Worm (Caenorhabditis elegans) whole organism, early embryonic: Measurements from ENCODE around the gene cyb-1.
"Not testable (repeated sequence)": the region's sequence is repeated elsewhere in the genome, so short reads cannot be mapped to it uniquely, and the experiment has no call there.

ENCODE experiments used
- B0310.2 ChIP-seq: sonication (generic microtip); optimal IDR thresholded peaks from 2 replicates; lab custom pipeline; 2016; ENCODE audit warnings: mild to moderate bottlenecking, missing genetic modification characterization, missing compliant biosample characterization
- F13C5.2 ChIP-seq: sonication (generic microtip); optimal IDR thresholded peaks from 2 replicates; lab custom pipeline; 2017; ENCODE audit warnings: mild to moderate bottlenecking, missing genetic modification characterization, inconsistent platforms, missing compliant biosample characterization
- aly-1 ChIP-seq: sonication (generic microtip); optimal IDR thresholded peaks from 2 replicates; lab custom pipeline; 2016; ENCODE audit warnings: missing genetic modification characterization, missing compliant biosample characterization
- ama-1 ChIP-seq: fragments of 150-350 bp; optimal IDR thresholded peaks from 2 replicates; lab custom pipeline; 2014
- ceh-13 ChIP-seq: fragments of 200-800 bp; sonication (Bioruptor generic); optimal IDR thresholded peaks from 2 replicates; lab custom pipeline; 2018; ENCODE audit warnings: mild to moderate bottlenecking, missing genetic modification characterization, missing compliant biosample characterization
- ceh-36 ChIP-seq: sonication (generic microtip); optimal IDR thresholded peaks from 2 replicates; lab custom pipeline; 2016; ENCODE audit warnings: missing genetic modification characterization, inconsistent platforms, missing compliant biosample characterization
- ets-7 ChIP-seq: sonication (generic microtip); optimal IDR thresholded peaks from 2 replicates; lab custom pipeline; 2016; ENCODE audit warnings: missing genotype, missing genetic modification characterization, missing compliant biosample characterization
- flt-1 ChIP-seq: fragments of 200-800 bp; sonication (Bioruptor generic); IDR thresholded peaks from 2 replicates; pipeline ENCODE4 v1.3.6; 2022; ENCODE audit warnings: missing genetic modification characterization, missing compliant biosample characterization
- hmbx-1 ChIP-seq: sonication (generic microtip); optimal IDR thresholded peaks from 2 replicates; lab custom pipeline; 2016; ENCODE audit warnings: mild to moderate bottlenecking, missing genetic modification characterization, missing compliant biosample characterization
- hmg-4 ChIP-seq: fragments of 200-800 bp; sonication (Bioruptor generic); optimal IDR thresholded peaks from 2 replicates; lab custom pipeline; 2018; ENCODE audit warnings: mild to moderate bottlenecking, missing genetic modification characterization, missing compliant biosample characterization
- hnd-1 ChIP-seq: sonication (generic microtip); optimal IDR thresholded peaks from 2 replicates; lab custom pipeline; 2016; ENCODE audit warnings: missing genetic modification characterization, missing compliant biosample characterization
- pes-1 ChIP-seq: fragments of 200-800 bp; sonication (Bioruptor generic); IDR thresholded peaks from 2 replicates; pipeline ENCODE4 v1.3.6; 2022; ENCODE audit warnings: missing genetic modification reagents, missing genetic modification characterization, missing compliant biosample characterization
- scrt-1 ChIP-seq: fragments of 200-800 bp; sonication (Bioruptor generic); IDR thresholded peaks from 2 replicates; pipeline ENCODE4 v1.3.6; 2022; ENCODE audit warnings: missing genetic modification characterization, missing compliant biosample characterization
- sea-1 ChIP-seq: fragments of 200-800 bp; sonication (Bioruptor generic); conservative IDR thresholded peaks from 2 replicates; pipeline ENCODE4 v1.3.6; 2022; ENCODE audit warnings: missing genetic modification characterization, missing compliant biosample characterization
- tbx-11 ChIP-seq: fragments of 200-800 bp; sonication (Bioruptor generic); IDR thresholded peaks from 2 replicates; pipeline ENCODE4 v1.3.6; 2022; ENCODE audit warnings: missing genetic modification characterization, missing compliant biosample characterization
- tbx-37 ChIP-seq: fragments of 200-800 bp; sonication (Bioruptor generic); conservative IDR thresholded peaks from 2 replicates; pipeline ENCODE4 v1.3.6; 2022; ENCODE audit warnings: missing genetic modification reagents, missing genetic modification characterization, missing compliant biosample characterization
- tra-4 ChIP-seq: sonication (generic microtip); optimal IDR thresholded peaks from 2 replicates; lab custom pipeline; 2017; ENCODE audit warnings: missing genetic modification characterization, missing compliant biosample characterization

cyb-1 gene

ce11 chrIV:10744475-10744874 lies 9.5 kb downstream of the cyb-1 start, which contains the start of gene T25B9.3:
Gene T25B9.3, plus strand, starts transcription at chrIV:10744775.
- no peak for TF ChIP-seq tbx-37 (GFP tag; lab: Robert Waterston, UW)
- TF ChIP-seq pes-1 (GFP tag; lab: Robert Waterston, UW): no peak
- no peak for TF ChIP-seq flt-1 (GFP tag; lab: Robert Waterston, UW)
- TF ChIP-seq hmg-4 (GFP tag; lab: Kevin White, UChicago): no peak
- no peak for TF ChIP-seq tbx-11
- TF ChIP-seq B0310.2: no peak
- TF ChIP-seq tra-4 (tag; lab: Kevin White, UChicago): no peak
- TF ChIP-seq hmbx-1: no peak
- TF ChIP-seq ets-7 (tag; lab: Kevin White, UChicago): no peak
- TF ChIP-seq aly-1 (tag; lab: Kevin White, UChicago): no peak
- no peak for TF ChIP-seq ceh-13 (GFP tag; lab: Kevin White, UChicago)
- no peak for TF ChIP-seq scrt-1 (GFP tag; lab: Robert Waterston, UW)
- TF ChIP-seq ceh-36 (tag; lab: Kevin White, UChicago): no peak
- TF ChIP-seq sea-1 (GFP tag; lab: Robert Waterston, UW): no peak
- TF ChIP-seq hnd-1: no peak
- no peak for TF ChIP-seq F13C5.2
- no peak for TF ChIP-seq ama-1

- no peak for TF ChIP-seq hmg-4 (GFP tag; lab: Kevin White, UChicago)
- TF ChIP-seq tbx-37 (GFP tag; lab: Robert Waterston, UW): no peak
- TF ChIP-seq ceh-36 (tag; lab: Kevin White, UChicago): peak; percentile 6
Observed at ce11 chrIV:10745332-10745731, 10.3 kb downstream of the cyb-1 start.

- TF ChIP-seq ets-7 (tag; lab: Kevin White, UChicago) (no peak), tra-4 (tag; lab: Kevin White, UChicago) (no peak), pes-1 (GFP tag; lab: Robert Waterston, UW) (no peak), hnd-1 (no peak), scrt-1 (GFP tag; lab: Robert Waterston, UW) (no peak), hmbx-1 (no peak), ceh-36 (tag; lab: Kevin White, UChicago) (no peak), ceh-13 (GFP tag; lab: Kevin White, UChicago) (no peak), aly-1 (tag; lab: Kevin White, UChicago) (no peak)
Observed at ce11 chrIV:10750041-10750440, 15.0 kb downstream of the cyb-1 start, which contains the start of gene T25B9.1. Gene T25B9.1, minus strand, starts transcription at chrIV:10750141.

ce11 chrIV:10751740-10752139 lies 16.7 kb downstream of the cyb-1 start, which contains the start of gene T25B9.2:
Gene T25B9.2, minus strand, starts transcription at chrIV:10751840.
- TF ChIP-seq hmbx-1; sea-1 (GFP tag; lab: Robert Waterston, UW); F13C5.2: not testable (repeated sequence)

- TF ChIP-seq scrt-1 (GFP tag; lab: Robert Waterston, UW) (no peak), ama-1 (no peak), ets-7 (tag; lab: Kevin White, UChicago) (no peak), B0310.2 (no peak), tra-4 (tag; lab: Kevin White, UChicago) (no peak), hmbx-1 (no peak), ceh-13 (GFP tag; lab: Kevin White, UChicago) (no peak), tbx-37 (GFP tag; lab: Robert Waterston, UW) (no peak), hnd-1 (no peak), ceh-36 (tag; lab: Kevin White, UChicago) (no peak), pes-1 (GFP tag; lab: Robert Waterston, UW) (no peak), aly-1 (tag; lab: Kevin White, UChicago) (no peak), hmg-4 (GFP tag; lab: Kevin White, UChicago) (no peak), tbx-11 (no peak), flt-1 (GFP tag; lab: Robert Waterston, UW) (no peak), sea-1 (GFP tag; lab: Robert Waterston, UW) (no peak), F13C5.2 (no peak)
Observed at ce11 chrIV:10754685-10755084, 19.7 kb downstream of the cyb-1 start, which contains the start of gene T25B9.5. Gene T25B9.5, minus strand, starts transcription at chrIV:10754785.

- TF ChIP-seq ama-1: no peak
- TF ChIP-seq F13C5.2: no peak
- TF ChIP-seq ets-7 (tag; lab: Kevin White, UChicago): no peak
- no peak for TF ChIP-seq pes-1 (GFP tag; lab: Robert Waterston, UW)
- no peak for TF ChIP-seq hnd-1
Observed at ce11 chrIV:10757616-10758193, 22.7 kb downstream of the cyb-1 start, which contains the start of the genes T25B9.4 and T25B9.6. Gene T25B9.4, minus strand, starts transcription at chrIV:10757716. Gene T25B9.6, plus strand, starts transcription at chrIV:10758143.

- TF ChIP-seq scrt-1 (GFP tag; lab: Robert Waterston, UW): no peak
- TF ChIP-seq hmg-4 (GFP tag; lab: Kevin White, UChicago): no peak
- no peak for TF ChIP-seq ceh-13 (GFP tag; lab: Kevin White, UChicago)
- TF ChIP-seq F13C5.2: no peak
- TF ChIP-seq sea-1 (GFP tag; lab: Robert Waterston, UW): no peak
- no peak for TF ChIP-seq ama-1
- no peak for TF ChIP-seq ceh-36 (tag; lab: Kevin White, UChicago)
- TF ChIP-seq hmbx-1: no peak
- no peak for TF ChIP-seq pes-1 (GFP tag; lab: Robert Waterston, UW)
- no peak for TF ChIP-seq ets-7 (tag; lab: Kevin White, UChicago)
- TF ChIP-seq tra-4 (tag; lab: Kevin White, UChicago): no peak
- TF ChIP-seq aly-1 (tag; lab: Kevin White, UChicago): no peak
Observed at ce11 chrIV:10761344-10761743, 26.3 kb downstream of the cyb-1 start, which contains the start of gene ugt-54. Gene ugt-54, plus strand, starts transcription at chrIV:10761698.

- TF ChIP-seq B0310.2 (no peak), hmbx-1 (no peak), tbx-37 (GFP tag; lab: Robert Waterston, UW) (no peak), aly-1 (tag; lab: Kevin White, UChicago) (no peak), tbx-11 (no peak), hmg-4 (GFP tag; lab: Kevin White, UChicago) (no peak), ets-7 (tag; lab: Kevin White, UChicago) (no peak), scrt-1 (GFP tag; lab: Robert Waterston, UW) (no peak), ama-1 (no peak), pes-1 (GFP tag; lab: Robert Waterston, UW) (no peak)
Observed at ce11 chrIV:10764206-10764605, 29.2 kb downstream of the cyb-1 start, which contains the start of gene T25B9.11. Gene T25B9.11, plus strand, starts transcription at chrIV:10764506.
